Fruit fly (Drosophila melanogaster) whole organism, adult: Measurements from ENCODE around the gene nonA.

Source experiments
- CG11617 ChIP-seq: fragments of 200-800 bp; sonication (Bioruptor generic); optimal IDR thresholded peaks from 2 replicates; lab custom pipeline; 2017; ENCODE audit warnings: mild to moderate bottlenecking, missing biosample characterization, missing genetic modification reagents, missing genetic modification characterization
- CG14711 ChIP-seq: fragments of 200-800 bp; sonication (Bioruptor generic); optimal IDR thresholded peaks from 2 replicates; lab custom pipeline; 2018; ENCODE audit warnings: missing biosample characterization, mild to moderate bottlenecking, missing genetic modification characterization, moderate library complexity
- CG33017 ChIP-seq: fragments of 200-800 bp; sonication (Bioruptor generic); optimal IDR thresholded peaks from 2 replicates; lab custom pipeline; 2018; ENCODE audit warnings: missing biosample characterization, mild to moderate bottlenecking, missing genetic modification characterization, moderate library complexity
- CG5204 ChIP-seq: fragments of 200-800 bp; sonication (Bioruptor generic); optimal IDR thresholded peaks from 2 replicates; lab custom pipeline; 2016; ENCODE audit warnings: missing biosample characterization, missing genetic modification characterization
- CG7045 ChIP-seq: fragments of 200-800 bp; sonication (Bioruptor generic); optimal IDR thresholded peaks from 2 replicates; lab custom pipeline; 2017; ENCODE audit warnings: missing biosample characterization, mild to moderate bottlenecking, missing genetic modification characterization
- Clk ChIP-seq: fragments of 200-800 bp; sonication (Bioruptor generic); optimal IDR thresholded peaks from 2 replicates; lab custom pipeline; 2017; ENCODE audit warnings: missing biosample characterization, missing genetic modification characterization
- Crg-1 ChIP-seq: fragments of 200-800 bp; sonication (Bioruptor generic); optimal IDR thresholded peaks from 2 replicates; lab custom pipeline; 2016; ENCODE audit warnings: missing biosample characterization, missing genetic modification characterization
- bab1 ChIP-seq: fragments of 200-800 bp; sonication (Bioruptor generic); optimal IDR thresholded peaks from 3 replicates; lab custom pipeline; 2019; ENCODE audit warnings: missing biosample characterization, mild to moderate bottlenecking, missing genetic modification characterization, moderate library complexity
- cic ChIP-seq: fragments of 200-800 bp; sonication (Bioruptor generic); optimal IDR thresholded peaks from 2 replicates; lab custom pipeline; 2017; ENCODE audit warnings: missing biosample characterization, mild to moderate bottlenecking, missing genetic modification characterization, moderate library complexity
- cnc ChIP-seq, 2 experiments: fragments of >200 bp; optimal IDR thresholded peaks; 2 replicates each; lab custom pipeline; 2017
- kay ChIP-seq: fragments of 200-800 bp; sonication (Bioruptor generic); peaks from one replicate; lab custom pipeline; 2016; ENCODE audit warnings: missing biosample characterization, missing genetic modification characterization, borderline replicate concordance
- ovo ChIP-seq: fragments of 200-800 bp; sonication (Bioruptor generic); optimal IDR thresholded peaks from 2 replicates; lab custom pipeline; 2016; ENCODE audit warnings: missing biosample characterization, missing genetic modification characterization
- pad ChIP-seq: fragments of 200-800 bp; sonication (Bioruptor generic); optimal IDR thresholded peaks from 3 replicates; lab custom pipeline; 2017; ENCODE audit warnings: missing biosample characterization, missing genetic modification characterization, mild to moderate bottlenecking, moderate library complexity, missing genetic modification reagents
- toe ChIP-seq: fragments of 200-800 bp; sonication (Bioruptor generic); optimal IDR thresholded peaks from 2 replicates; lab custom pipeline; 2016; ENCODE audit warnings: missing biosample characterization, missing genetic modification characterization

- TF ChIP-seq CG5204 = no peak
- TF ChIP-seq Clk (GFP tag; lab: Kevin White, UChicago) = no peak
- TF ChIP-seq toe = no peak
- no peak for TF ChIP-seq bab1 (GFP tag; lab: Kevin White, UChicago)
- no peak for TF ChIP-seq CG14711 (tag; lab: Kevin White, UChicago)
- TF ChIP-seq kay = no peak
- TF ChIP-seq cnc (optimal IDR thresholded peaks at IDR 0.05; lab: Kevin White, UChicago) = no peak
- TF ChIP-seq CG7045 (GFP tag; lab: Kevin White, UChicago) = no peak
- no peak for TF ChIP-seq ovo
- TF ChIP-seq cic (GFP tag; lab: Kevin White, UChicago) = peak; percentile 20
- no peak for TF ChIP-seq CG11617 (GFP tag; lab: Kevin White, UChicago)
- TF ChIP-seq pad = no peak
- no peak for TF ChIP-seq CG33017 (tag; lab: Kevin White, UChicago)
- TF ChIP-seq Crg-1 (GFP tag; lab: Kevin White, UChicago) = no peak
Observed at dm6 chrX:16334251-16334860, 27.0 kb upstream of the nonA start.
